Worm (Caenorhabditis elegans) whole organism, L4/young adult: ENCODE measurements around the gene Y55F3BR.2.

Source experiments
- W03F9.2 ChIP-seq: fragments of 150-350 bp; optimal IDR thresholded peaks from 2 replicates; lab custom pipeline; 2014; ENCODE audit warnings: missing biosample characterization, missing genetic modification characterization
- dao-5 ChIP-seq: sonication (generic microtip); optimal IDR thresholded peaks from 2 replicates; lab custom pipeline; 2016; ENCODE audit warnings: missing genotype, missing genetic modification characterization, moderate library complexity, missing compliant biosample characterization
- him-1 ChIP-seq: sonication (generic microtip); optimal IDR thresholded peaks from 2 replicates; lab custom pipeline; 2016; ENCODE audit warnings: missing genotype, missing genetic modification reagents, missing genetic modification characterization, missing compliant biosample characterization

Gene Y55F3BR.2

ce11 chrIV:858630-859029 lies at the start of gene Y55F3BR.2:
Gene Y55F3BR.2 (plus strand): TSS chrIV:858930.
- TF ChIP-seq W03F9.2 (tag; lab: Kevin White, UChicago) (no peak), dao-5 (no peak), him-1 (tag; lab: Kevin White, UChicago) (no peak)

DNA sequence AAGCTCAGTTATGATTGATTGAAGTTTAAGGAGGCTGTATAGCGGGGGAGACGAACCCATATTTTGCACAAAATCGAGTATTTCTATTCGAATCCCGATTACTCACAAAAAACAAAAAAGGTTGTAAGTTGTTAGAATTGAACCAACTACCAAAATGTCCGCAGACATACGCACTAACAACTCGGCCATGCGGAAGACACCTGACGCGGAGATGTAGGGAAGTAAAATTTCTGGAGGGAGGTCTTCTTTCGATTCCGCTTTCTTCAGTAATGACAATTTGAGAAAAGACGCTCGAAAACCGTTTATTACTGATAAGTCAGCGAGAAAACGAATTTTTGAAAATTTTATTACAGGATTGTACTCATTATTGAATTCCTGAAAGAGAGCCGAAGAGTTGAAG lies 40.9 kb upstream of the Y55F3BR.2 start:
- TF ChIP-seq dao-5 (no peak), him-1 (tag; lab: Kevin White, UChicago) (no peak), W03F9.2 (tag; lab: Kevin White, UChicago) (no peak)

DNA sequence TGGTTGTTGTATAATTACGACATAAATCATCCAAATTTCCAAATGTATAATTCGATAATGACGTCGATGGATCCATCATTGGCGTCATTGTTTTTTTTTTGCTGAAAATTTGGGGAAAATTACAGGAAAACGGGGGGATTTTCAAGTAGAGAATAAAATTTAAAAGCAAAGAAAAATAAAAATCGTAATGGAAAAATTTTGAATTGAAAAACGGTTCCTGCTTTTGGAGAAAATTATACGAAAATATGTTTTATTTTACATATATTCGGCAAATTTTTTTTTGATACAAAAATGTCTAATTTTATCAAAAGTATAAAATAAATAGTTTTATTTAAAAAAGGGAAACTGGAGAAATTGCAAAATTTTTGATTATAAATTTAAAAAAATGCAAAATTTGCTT lies 33.9 kb upstream of the Y55F3BR.2 start, which contains the start of gene zipt-15:
Gene zipt-15, minus strand, starts transcription at position 101 of the 400 bp plus-strand sequence.
- no peak for TF ChIP-seq W03F9.2 (tag; lab: Kevin White, UChicago)
- TF ChIP-seq dao-5, result no peak
- TF ChIP-seq him-1 (tag; lab: Kevin White, UChicago), result no peak

DNA sequence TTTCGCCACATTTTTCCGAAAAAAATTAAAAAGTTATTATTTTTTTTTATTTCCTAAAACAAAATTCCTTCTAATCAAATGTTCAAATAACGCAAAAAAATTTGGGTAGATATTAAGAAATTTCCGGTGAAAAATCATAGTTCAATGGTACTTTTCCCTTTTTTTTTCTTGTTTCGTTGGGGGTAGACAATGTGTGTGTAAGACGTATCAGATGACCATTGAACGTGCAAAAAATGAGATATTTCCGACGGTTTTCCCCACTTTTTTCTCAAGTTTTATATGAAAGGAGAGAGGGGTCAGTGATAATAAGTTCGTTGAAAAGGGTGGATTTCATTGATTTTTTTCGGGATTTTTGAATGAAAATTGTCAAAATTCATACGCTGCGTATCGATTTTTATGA lies 32.6 kb upstream of the Y55F3BR.2 start:
- no peak for TF ChIP-seq W03F9.2 (tag; lab: Kevin White, UChicago)
- TF ChIP-seq dao-5, result no peak
- no peak for TF ChIP-seq him-1 (tag; lab: Kevin White, UChicago)

DNA sequence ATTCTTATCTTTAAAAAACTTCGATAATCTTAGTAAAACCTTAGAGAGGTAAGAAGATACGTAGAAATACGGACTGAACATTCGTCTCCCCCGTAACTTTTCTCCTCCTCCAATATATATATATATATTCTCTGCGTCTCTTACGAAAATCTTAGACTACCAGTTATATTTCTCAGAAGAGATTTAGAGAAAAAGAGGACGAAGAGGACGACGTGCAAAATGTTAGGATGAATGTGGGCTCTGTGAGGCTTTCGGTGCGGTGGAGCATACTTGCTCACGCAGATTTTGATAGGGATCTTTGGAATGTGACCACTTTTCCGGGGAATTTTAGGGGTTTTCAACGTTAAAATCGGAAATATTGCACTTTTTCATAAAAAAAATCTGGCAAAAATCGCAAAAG lies 30.3 kb upstream of the Y55F3BR.2 start:
- no peak for TF ChIP-seq dao-5
- TF ChIP-seq him-1 (tag; lab: Kevin White, UChicago), result no peak
- no peak for TF ChIP-seq W03F9.2 (tag; lab: Kevin White, UChicago)

DNA sequence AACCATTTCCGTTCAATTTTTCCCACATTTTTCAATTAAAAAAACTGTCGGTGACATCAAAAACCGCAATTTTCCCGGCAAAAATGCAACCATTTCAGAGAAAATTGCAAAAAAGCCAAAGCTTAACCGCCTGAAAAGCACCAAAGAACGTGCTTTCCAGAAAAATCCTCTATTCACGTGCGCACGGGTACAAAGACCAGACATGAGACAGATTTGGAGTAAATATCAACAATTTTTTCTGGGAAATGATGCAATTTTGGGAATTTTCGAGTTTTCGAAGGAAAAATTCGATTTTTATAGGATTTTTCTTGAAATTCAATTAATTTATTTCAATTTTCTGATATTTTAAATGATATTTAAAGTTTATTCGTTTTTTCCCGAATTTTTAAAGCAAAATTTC lies 29.6 kb upstream of the Y55F3BR.2 start:
- TF ChIP-seq dao-5 (no peak), him-1 (tag; lab: Kevin White, UChicago) (no peak), W03F9.2 (tag; lab: Kevin White, UChicago) (no peak)

ce11 chrIV:829691-830090 lies 29.0 kb upstream of the Y55F3BR.2 start:
- TF ChIP-seq dao-5 (no peak), W03F9.2 (tag; lab: Kevin White, UChicago) (no peak), him-1 (tag; lab: Kevin White, UChicago) (no peak)

ce11 chrIV:830262-830960 lies 28.3 kb upstream of the Y55F3BR.2 start:
- no peak for TF ChIP-seq W03F9.2 (tag; lab: Kevin White, UChicago)
- TF ChIP-seq dao-5, result no peak
- no peak for TF ChIP-seq him-1 (tag; lab: Kevin White, UChicago)

ce11 chrIV:831796-832486 lies 26.8 kb upstream of the Y55F3BR.2 start, which contains the start of the genes madf-1 and Y55F3BR.10:
Gene madf-1 (minus strand): TSS chrIV:831896.
Gene Y55F3BR.10 (plus strand): TSS chrIV:832436.
- TF ChIP-seq dao-5 (no peak), W03F9.2 (tag; lab: Kevin White, UChicago) (no peak), him-1 (tag; lab: Kevin White, UChicago) (no peak)

DNA sequence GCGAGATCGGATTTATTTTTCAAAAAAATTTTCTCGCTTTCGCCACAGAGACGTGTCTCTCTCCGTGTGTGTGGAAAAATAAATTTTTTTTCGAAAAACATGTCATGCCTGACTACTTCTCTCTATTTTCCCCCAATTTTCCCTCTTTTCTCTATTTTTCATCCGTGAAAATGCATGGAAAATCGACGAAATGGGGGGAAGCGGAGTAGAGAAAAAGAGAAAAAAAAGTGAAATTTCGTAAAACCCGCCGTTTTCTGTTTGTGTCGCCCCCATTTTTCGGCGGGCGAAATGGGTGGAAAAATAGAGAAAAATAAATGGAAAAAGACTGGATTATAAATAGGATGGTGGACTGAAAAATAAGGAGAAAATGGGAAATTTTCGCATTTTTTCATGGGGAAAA lies 25.2 kb upstream of the Y55F3BR.2 start:
- TF ChIP-seq W03F9.2 (tag; lab: Kevin White, UChicago) (no peak), dao-5 (no peak), him-1 (tag; lab: Kevin White, UChicago) (no peak)

DNA sequence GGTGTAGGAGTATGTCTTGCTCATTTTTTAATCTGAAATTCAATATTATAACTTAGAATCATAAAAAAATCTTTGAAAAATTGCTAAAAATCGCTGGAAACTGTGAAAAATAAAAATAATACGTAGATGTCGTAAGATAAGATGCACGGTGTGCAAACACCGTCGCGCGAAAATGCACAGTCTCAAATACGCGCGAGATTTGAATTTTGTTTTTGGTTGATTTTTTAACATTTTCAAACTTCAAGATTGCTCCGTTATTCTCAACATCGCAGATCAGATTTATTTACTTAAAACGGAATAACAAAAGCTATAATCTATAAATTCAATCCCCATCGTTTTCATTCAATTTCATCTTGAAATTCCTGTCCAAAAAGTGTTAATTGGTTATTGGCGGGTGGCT lies 16.6 kb upstream of the Y55F3BR.2 start, which contains the start of gene Y55F3BR.6:
Gene Y55F3BR.6, minus strand, starts transcription at position 32 of the 400 bp plus-strand sequence.
- TF ChIP-seq him-1 (tag; lab: Kevin White, UChicago) (no peak), W03F9.2 (tag; lab: Kevin White, UChicago) (no peak), dao-5 (no peak)

DNA sequence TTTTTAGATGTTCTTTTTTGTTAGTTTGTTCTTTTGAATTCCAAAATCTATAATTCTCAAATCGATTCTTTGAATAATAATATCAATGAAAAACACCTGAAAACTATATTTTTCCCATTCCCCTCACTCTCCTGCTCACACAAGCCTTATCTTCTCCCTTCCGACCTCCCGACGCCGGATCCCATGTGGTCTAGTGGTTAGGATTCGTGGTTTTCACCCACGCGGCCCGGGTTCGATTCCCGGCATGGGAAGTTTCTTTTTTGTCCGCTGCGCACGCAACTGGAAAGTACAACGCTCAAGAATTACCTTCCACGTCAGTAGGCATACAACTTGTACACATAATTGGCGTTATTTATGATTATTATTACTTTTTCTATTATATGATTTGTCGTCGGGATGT lies 16.1 kb upstream of the Y55F3BR.2 start:
- TF ChIP-seq him-1 (tag; lab: Kevin White, UChicago) (no peak), dao-5 (peak; percentile 57)

DNA sequence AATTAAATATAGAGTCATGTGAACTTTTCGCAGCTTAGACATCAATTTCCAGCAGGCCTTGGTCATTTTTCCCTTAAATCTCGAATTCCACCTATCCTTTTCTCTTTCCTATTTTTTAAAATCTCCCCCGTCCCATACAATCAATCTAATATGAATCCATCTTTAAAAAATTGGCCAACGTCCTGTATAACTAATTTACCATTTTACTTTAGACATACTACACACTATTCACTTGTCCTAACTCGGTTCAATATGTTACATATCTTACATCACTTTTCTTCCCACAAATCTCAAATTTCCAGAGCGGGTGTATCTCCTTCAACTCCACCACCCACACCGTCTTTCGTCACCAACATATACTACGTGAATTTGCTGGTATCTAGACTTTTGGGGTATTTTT lies 13.5 kb upstream of the Y55F3BR.2 start, which contains the start of gene lgc-33:
Gene lgc-33, plus strand, starts transcription at position 301 of the 400 bp plus-strand sequence.
- TF ChIP-seq dao-5, result no peak

- TF ChIP-seq dao-5 (no peak), him-1 (tag; lab: Kevin White, UChicago) (no peak), W03F9.2 (tag; lab: Kevin White, UChicago) (no peak)
These were observed 10.5 kb upstream of the Y55F3BR.2 start for ce11 chrIV:848207-848606.
